Fruit fly (Drosophila melanogaster): ENCODE measurements around the gene CG32079.

- TF ChIP-seq insv (optimal IDR thresholded peaks at IDR 0.05) (no peak), h (optimal IDR thresholded peaks at IDR 0.05) (no peak), Sin3A (optimal IDR thresholded peaks at IDR 0.05) (no peak)
Observed at dm6 chr3L:11006433-11006832, 18.9 kb upstream of the CG32079 start.
